Worm (Caenorhabditis elegans) whole organism, L4 larva: Measurements from ENCODE around the gene ncr-2.
A peak's percentile ranks its signal among the peaks of the same experiment; 100 is the strongest.

Source experiments
- F10B5.3 ChIP-seq: sonication (generic microtip); optimal IDR thresholded peaks from 2 replicates; lab custom pipeline; 2016; ENCODE audit warnings: mild to moderate bottlenecking, missing genetic modification characterization, missing compliant biosample characterization
- F37D6.2 ChIP-seq: sonication (generic microtip); optimal IDR thresholded peaks from 2 replicates; lab custom pipeline; 2016; ENCODE audit warnings: mild to moderate bottlenecking, missing genetic modification characterization, missing compliant biosample characterization
- T20F7.1 ChIP-seq: fragments of 200-800 bp; sonication (Bioruptor generic); optimal IDR thresholded peaks from 2 replicates; lab custom pipeline; 2018; ENCODE audit warnings: mild to moderate bottlenecking, missing genetic modification characterization, missing compliant biosample characterization
- Y105C5A.15 ChIP-seq: fragments of 200-800 bp; sonication (Bioruptor generic); IDR thresholded peaks from 2 replicates; pipeline ENCODE4 v1.3.6; 2022; ENCODE audit warnings: missing genetic modification characterization, missing compliant biosample characterization
- Y5F2A.4 ChIP-seq: fragments of 200-800 bp; sonication (Bioruptor generic); optimal IDR thresholded peaks from 2 replicates; lab custom pipeline; 2018; ENCODE audit warnings: mild to moderate bottlenecking, missing genetic modification characterization, missing compliant biosample characterization
- aha-1 ChIP-seq: fragments of 150-350 bp; peaks from one replicate; lab custom pipeline; 2014; ENCODE audit warnings: missing biosample characterization, missing genetic modification characterization
- attf-4 ChIP-seq: sonication (generic microtip); optimal IDR thresholded peaks from 3 replicates; lab custom pipeline; 2017; ENCODE audit warnings: missing biosample characterization, missing genetic modification characterization
- ceh-28 ChIP-seq: fragments of 150-350 bp; optimal IDR thresholded peaks from 2 replicates; lab custom pipeline; 2014; ENCODE audit warnings: missing biosample characterization, missing genetic modification reagents, missing genetic modification characterization
- ceh-82 ChIP-seq: sonication (generic microtip); optimal IDR thresholded peaks from 2 replicates; lab custom pipeline; 2017; ENCODE audit warnings: missing biosample characterization, missing genetic modification characterization
- daf-12 ChIP-seq: fragments of 150-350 bp; optimal IDR thresholded peaks from 2 replicates; lab custom pipeline; 2014; ENCODE audit warnings: missing biosample characterization, missing genetic modification reagents, missing genetic modification characterization
- daf-16 ChIP-seq, 3 experiments: sonication (generic microtip); optimal IDR thresholded peaks; 2 replicates each; lab custom pipeline; 2016 to 2017; ENCODE audit warnings: missing genetic modification characterization in 3 of 3, missing genetic modification reagents in 3 of 3, mild to moderate bottlenecking in 2 of 3, missing compliant biosample characterization in 2 of 3, missing biosample characterization in 1 of 3, moderate library complexity in 1 of 3
- dmd-6 ChIP-seq: fragments of 200-800 bp; sonication (Bioruptor generic); IDR thresholded peaks from 2 replicates; pipeline ENCODE4 v1.3.6; 2022; ENCODE audit warnings: missing genetic modification reagents, missing genetic modification characterization, missing compliant biosample characterization
- dmd-9 ChIP-seq: fragments of 200-800 bp; sonication (Bioruptor generic); IDR thresholded peaks from 2 replicates; pipeline ENCODE4 v1.3.6; 2022; ENCODE audit warnings: missing genetic modification reagents, missing genetic modification characterization, missing compliant biosample characterization
- dve-1 ChIP-seq: sonication (generic microtip); optimal IDR thresholded peaks from 2 replicates; lab custom pipeline; 2017; ENCODE audit warnings: antibody characterized with exemption, mild to moderate bottlenecking, missing genetic modification characterization, missing compliant biosample characterization; ENCODE audit not compliant: insufficient read depth
- egl-43 ChIP-seq: fragments of 200-800 bp; sonication (Bioruptor generic); IDR thresholded peaks from 2 replicates; pipeline ENCODE4 v1.3.6; 2022; ENCODE audit warnings: missing genetic modification reagents, missing genetic modification characterization, missing compliant biosample characterization
- fkh-10 ChIP-seq: fragments of 150-350 bp; optimal IDR thresholded peaks from 2 replicates; lab custom pipeline; 2014; ENCODE audit warnings: missing biosample characterization, missing genetic modification reagents, missing genetic modification characterization
- gei-8 ChIP-seq: fragments of 200-800 bp; sonication (Bioruptor generic); optimal IDR thresholded peaks from 2 replicates; lab custom pipeline; 2018; ENCODE audit warnings: mild to moderate bottlenecking, missing genetic modification characterization, missing compliant biosample characterization
- hmg-1.1 ChIP-seq: fragments of 200-800 bp; sonication (Bioruptor generic); IDR thresholded peaks from 2 replicates; pipeline ENCODE4 v1.3.6; 2022; ENCODE audit warnings: missing genetic modification reagents, missing genetic modification characterization, missing compliant biosample characterization
- lim-7 ChIP-seq: fragments of 200-800 bp; sonication (Bioruptor generic); IDR thresholded peaks from 2 replicates; pipeline ENCODE4 v1.3.6; 2022; ENCODE audit warnings: missing genetic modification characterization, missing compliant biosample characterization
- lin-15B ChIP-seq: fragments of 150-350 bp; sonication (generic microtip); optimal IDR thresholded peaks from 3 replicates; lab custom pipeline; 2014; ENCODE audit warnings: missing biosample characterization, missing genetic modification characterization
- lin-29 ChIP-seq: fragments of 200-800 bp; sonication (Bioruptor generic); IDR thresholded peaks from 2 replicates; pipeline ENCODE4 v1.3.6; 2022; ENCODE audit warnings: missing genetic modification reagents, missing genetic modification characterization, missing compliant biosample characterization
- lin-38 ChIP-seq: fragments of 200-800 bp; sonication (Bioruptor generic); IDR thresholded peaks from 2 replicates; pipeline ENCODE4 v1.3.6; 2022; ENCODE audit warnings: missing genetic modification reagents, missing genetic modification characterization, missing compliant biosample characterization
- madf-5 ChIP-seq, 2 experiments: fragments of 200-800 bp; sonication (Bioruptor generic); IDR thresholded peaks; 2 replicates each; pipeline ENCODE4 v1.3.6; 2022; ENCODE audit warnings: missing compliant biosample characterization in 2 of 2, missing genetic modification characterization in 2 of 2
- mdt-29 ChIP-seq: fragments of 200-800 bp; sonication (Bioruptor generic); IDR thresholded peaks from 2 replicates; pipeline ENCODE4 v1.3.6; 2022; ENCODE audit warnings: missing genetic modification reagents, missing genetic modification characterization, missing compliant biosample characterization
- mep-1 ChIP-seq: fragments of 150-350 bp; sonication (generic microtip); optimal IDR thresholded peaks from 3 replicates; lab custom pipeline; 2014; ENCODE audit warnings: missing biosample characterization, missing genetic modification characterization
- nhr-28 ChIP-seq: fragments of 150-350 bp; optimal IDR thresholded peaks from 2 replicates; lab custom pipeline; 2014; ENCODE audit warnings: missing biosample characterization, missing genetic modification characterization
- nhr-41 ChIP-seq: fragments of 200-800 bp; sonication (Bioruptor generic); IDR thresholded peaks from 2 replicates; pipeline ENCODE4 v1.3.6; 2022; ENCODE audit warnings: missing genetic modification reagents, missing genetic modification characterization, missing compliant biosample characterization
- nhr-77 ChIP-seq: fragments of 150-350 bp; optimal IDR thresholded peaks from 2 replicates; lab custom pipeline; 2014; ENCODE audit warnings: missing biosample characterization, missing genetic modification characterization
- pha-4 ChIP-seq, 2 experiments: fragments of 150-350 bp in 1 of 2; fragments of 200-800 bp in 1 of 2; sonication (Bioruptor generic) in 1 of 2; IDR thresholded peaks in 1 of 2; optimal IDR thresholded peaks in 1 of 2; 2 replicates each; pipeline versions ENCODE4 v1.3.6 to Lab custom; 2014 to 2022; ENCODE audit warnings: missing genetic modification characterization in 2 of 2, missing genetic modification reagents in 2 of 2, missing biosample characterization in 1 of 2, missing compliant biosample characterization in 1 of 2
- php-3 ChIP-seq: fragments of 200-800 bp; sonication (Bioruptor generic); IDR thresholded peaks from 2 replicates; pipeline ENCODE4 v1.3.6; 2022; ENCODE audit warnings: missing genetic modification reagents, missing genetic modification characterization, missing compliant biosample characterization
- pqm-1 ChIP-seq: sonication (generic microtip); optimal IDR thresholded peaks from 2 replicates; lab custom pipeline; 2017; ENCODE audit warnings: missing biosample characterization, missing genetic modification characterization
- sdz-12 ChIP-seq: fragments of 200-800 bp; sonication (Bioruptor generic); optimal IDR thresholded peaks from 2 replicates; lab custom pipeline; 2018; ENCODE audit warnings: mild to moderate bottlenecking, missing genetic modification characterization, missing compliant biosample characterization
- snpc-1.2 ChIP-seq: fragments of 200-800 bp; sonication (Bioruptor generic); IDR thresholded peaks from 2 replicates; pipeline ENCODE4 v1.3.6; 2022; ENCODE audit warnings: missing genetic modification reagents, missing genetic modification characterization, missing compliant biosample characterization
- tag-97 ChIP-seq: fragments of 200-800 bp; sonication (Bioruptor generic); IDR thresholded peaks from 2 replicates; pipeline ENCODE4 v1.3.6; 2022; ENCODE audit warnings: missing genetic modification characterization, missing compliant biosample characterization
- unc-62 ChIP-seq, 3 experiments: fragments of 150-350 bp in 1 of 3; sonication (generic microtip); optimal IDR thresholded peaks in 2 of 3; peaks in 1 of 3; 1 replicate in 1 of 3; 2 replicates in 2 of 3; lab custom pipeline; 2014 to 2017; ENCODE audit warnings: missing biosample characterization in 3 of 3, missing genetic modification characterization in 3 of 3, missing genetic modification reagents in 3 of 3, missing genotype in 1 of 3
- zag-1 ChIP-seq: fragments of 150-350 bp; optimal IDR thresholded peaks from 2 replicates; lab custom pipeline; 2014; ENCODE audit warnings: missing biosample characterization, missing genetic modification characterization
- zfp-3 ChIP-seq: fragments of 200-800 bp; sonication (Bioruptor generic); conservative IDR thresholded peaks from 2 replicates; pipeline ENCODE4 v1.3.6; 2022; ENCODE audit warnings: missing genetic modification reagents, missing genetic modification characterization, missing compliant biosample characterization
- zip-2 ChIP-seq: fragments of 150-350 bp; optimal IDR thresholded peaks from 2 replicates; lab custom pipeline; 2014; ENCODE audit warnings: missing biosample characterization, missing genetic modification characterization

The ncr-2 gene

ce11 chrIII:8299734-8300133, 41.6 kb downstream of the ncr-2 start:
- TF ChIP-seq aha-1 (tag; lab: Kevin White, UChicago) (peak; percentile 52), T20F7.1 (peak; percentile 8), pqm-1 (tag; lab: Kevin White, UChicago) (peak; percentile 67), php-3 (GFP tag; lab: Robert Waterston, UW) (0 out of 2 replicates have a peak, but pooled peaks have one; percentile 43), nhr-77 (tag; lab: Kevin White, UChicago) (peak; percentile 14), ceh-82 (no peak), daf-16 (GFP tag; optimal IDR thresholded peaks at IDR 0.05; lab: Kevin White, UChicago) (no peak), daf-16 (tag; optimal IDR thresholded peaks at IDR 0.05; lab: Kevin White, UChicago) (peak; percentile 62), dve-1 (tag; lab: Kevin White, UChicago) (peak; percentile 50), lin-29 (GFP tag; lab: Robert Waterston, UW) (no peak)

ce11 chrIII:8300860-8301396, 42.8 kb downstream of the ncr-2 start:
- TF ChIP-seq zip-2 (no peak), lim-7 (GFP tag; lab: Robert Waterston, UW) (no peak), lin-38 (GFP tag; lab: Robert Waterston, UW) (no peak), dmd-6 (GFP tag; lab: Robert Waterston, UW) (no peak), mep-1 (no peak), zag-1 (tag; lab: Kevin White, UChicago) (no peak), zfp-3 (GFP tag; lab: Robert Waterston, UW) (no peak), madf-5 (GFP tag; IDR thresholded peaks at IDR 0.05; lab: Robert Waterston, UW) (no peak), dmd-9 (GFP tag; lab: Robert Waterston, UW) (no peak), aha-1 (tag; lab: Kevin White, UChicago) (no peak), fkh-10 (GFP tag; lab: Kevin White, UChicago) (no peak), nhr-28 (no peak)

- TF ChIP-seq daf-12 (tag; lab: Kevin White, UChicago) (no peak), Y105C5A.15 (GFP tag; lab: Robert Waterston, UW) (no peak)
Measured at ce11 chrIII:8303440-8303839, 45.3 kb downstream of the ncr-2 start.

ce11 chrIII:8305304-8305703, 47.2 kb downstream of the ncr-2 start:
- TF ChIP-seq gei-8 (no peak), unc-62 (GFP tag; optimal IDR thresholded peaks at IDR 0.05 in 1 of 2; lab: Kevin White, UChicago) (no peak), unc-62 (tag; optimal IDR thresholded peaks at IDR 0.05; lab: Kevin White, UChicago) (no peak), zfp-3 (GFP tag; lab: Robert Waterston, UW) (no peak), egl-43 (GFP tag; lab: Robert Waterston, UW) (0 out of 2 replicates have a peak, but pooled peaks have one; percentile 19), pqm-1 (tag; lab: Kevin White, UChicago) (no peak), hmg-1.1 (GFP tag; lab: Robert Waterston, UW) (no peak), aha-1 (tag; lab: Kevin White, UChicago) (peak; percentile 90), Y5F2A.4 (GFP tag; lab: Kevin White, UChicago) (no peak)
- TF ChIP-seq, all 104 proteins: peak for 2

ce11 chrIII:8305816-8306215, 47.7 kb downstream of the ncr-2 start:
- TF ChIP-seq attf-4 (no peak), F10B5.3 (tag; lab: Kevin White, UChicago) (no peak), aha-1 (tag; lab: Kevin White, UChicago) (peak; percentile 94), gei-8 (no peak), hmg-1.1 (GFP tag; lab: Robert Waterston, UW) (no peak), unc-62 (GFP tag; optimal IDR thresholded peaks at IDR 0.05 in 1 of 2; lab: Kevin White, UChicago) (peak in 1 of 2 experiments; percentile 87), unc-62 (tag; optimal IDR thresholded peaks at IDR 0.05; lab: Kevin White, UChicago) (no peak), mdt-29 (GFP tag; lab: Robert Waterston, UW) (no peak), zfp-3 (GFP tag; lab: Robert Waterston, UW) (0 out of 2 replicates have a peak, but pooled peaks have one; percentile 35), pha-4 (GFP tag; IDR thresholded peaks at IDR 0.05; lab: Robert Waterston, UW) (no peak), pha-4 (tag; optimal IDR thresholded peaks at IDR 0.05; lab: Kevin White, UChicago) (no peak), F37D6.2 (no peak), snpc-1.2 (GFP tag; lab: Robert Waterston, UW) (no peak), nhr-41 (GFP tag; lab: Robert Waterston, UW) (no peak), lin-15B (tag; lab: Kevin White, UChicago) (no peak), daf-12 (tag; lab: Kevin White, UChicago) (no peak), tag-97 (GFP tag; lab: Robert Waterston, UW) (no peak), sdz-12 (GFP tag; lab: Kevin White, UChicago) (no peak), ceh-28 (tag; lab: Kevin White, UChicago) (no peak)
